Worm (Caenorhabditis elegans) whole organism, L1 larva: ENCODE data around the gene C33B4.4.
A peak's percentile ranks its signal among the peaks of the same experiment; 100 is the strongest.

Source experiments
- C16A3.4 ChIP-seq: fragments of 150-350 bp; optimal IDR thresholded peaks from 2 replicates; lab custom pipeline; 2014; ENCODE audit warnings: missing biosample characterization, missing genetic modification characterization
- C34B4.2 ChIP-seq: sonication (generic microtip); optimal IDR thresholded peaks from 2 replicates; lab custom pipeline; 2017; ENCODE audit warnings: mild to moderate bottlenecking, missing genetic modification characterization, missing compliant biosample characterization
- Y116A8C.19 ChIP-seq: sonication (generic microtip); optimal IDR thresholded peaks from 2 replicates; lab custom pipeline; 2016; ENCODE audit warnings: missing compliant biosample characterization, missing genetic modification characterization, borderline replicate concordance
- ama-1 ChIP-seq: fragments of 150-350 bp; optimal IDR thresholded peaks from 2 replicates; lab custom pipeline; 2014
- blmp-1 ChIP-seq: fragments of 150-350 bp; optimal IDR thresholded peaks from 2 replicates; lab custom pipeline; 2014; ENCODE audit warnings: missing biosample characterization, missing genetic modification characterization
- ceh-82 ChIP-seq, 3 experiments: fragments of 150-350 bp in 1 of 3; sonication (generic microtip) in 2 of 3; optimal IDR thresholded peaks; 2 replicates each; lab custom pipeline; 2014 to 2017; ENCODE audit warnings: missing biosample characterization in 3 of 3, missing genetic modification characterization in 3 of 3
- dsc-1 ChIP-seq: sonication (generic microtip); optimal IDR thresholded peaks from 2 replicates; lab custom pipeline; 2016; ENCODE audit warnings: mild to moderate bottlenecking, missing genetic modification characterization, missing compliant biosample characterization
- efl-1 ChIP-seq, 4 experiments: fragments of 150-350 bp; optimal IDR thresholded peaks in 3 of 4; peaks in 1 of 4; 1 replicate in 1 of 4; 2 replicates in 3 of 4; lab custom pipeline; 2014; ENCODE audit warnings: missing biosample characterization in 2 of 4, missing genetic modification characterization in 2 of 4, missing genetic modification reagents in 2 of 4
- elt-2 ChIP-seq: sonication (generic microtip); optimal IDR thresholded peaks from 2 replicates; lab custom pipeline; 2016; ENCODE audit warnings: missing genetic modification characterization, mild to moderate bottlenecking, inconsistent platforms, missing compliant biosample characterization, missing genetic modification reagents
- elt-3 ChIP-seq, 6 experiments: fragments of 150-350 bp in 1 of 6; sonication (generic microtip); optimal IDR thresholded peaks; 2 replicates each; lab custom pipeline; 2017 to 2018; ENCODE audit warnings: missing biosample characterization in 6 of 6, missing genetic modification characterization in 6 of 6, inconsistent platforms in 1 of 6
- ets-5 ChIP-seq: fragments of 200-800 bp; sonication (Bioruptor generic); IDR thresholded peaks from 2 replicates; pipeline ENCODE4 v1.3.6; 2022; ENCODE audit warnings: missing genetic modification characterization, missing compliant biosample characterization
- fkh-10 ChIP-seq: sonication (generic microtip); optimal IDR thresholded peaks from 2 replicates; lab custom pipeline; 2017; ENCODE audit warnings: missing biosample characterization, missing genetic modification reagents, missing genetic modification characterization
- fkh-4 ChIP-seq: sonication (generic microtip); optimal IDR thresholded peaks from 2 replicates; lab custom pipeline; 2016; ENCODE audit warnings: missing compliant biosample characterization, missing genetic modification characterization, borderline replicate concordance
- fkh-8 ChIP-seq: sonication (generic microtip); optimal IDR thresholded peaks from 2 replicates; lab custom pipeline; 2016; ENCODE audit warnings: mild to moderate bottlenecking, missing genetic modification characterization, missing compliant biosample characterization
- fos-1 ChIP-seq: fragments of 150-350 bp; optimal IDR thresholded peaks from 2 replicates; lab custom pipeline; 2014; ENCODE audit warnings: missing biosample characterization, missing genetic modification characterization
- irx-1 ChIP-seq: sonication (generic microtip); optimal IDR thresholded peaks from 2 replicates; lab custom pipeline; 2016; ENCODE audit warnings: missing genetic modification characterization, missing compliant biosample characterization
- isw-1 ChIP-seq: fragments of 200-800 bp; sonication (Bioruptor generic); IDR thresholded peaks from 2 replicates; pipeline ENCODE4 v1.3.6; 2022; ENCODE audit warnings: missing genetic modification characterization, missing compliant biosample characterization
- lin-13 ChIP-seq: fragments of 150-350 bp; optimal IDR thresholded peaks from 2 replicates; lab custom pipeline; 2014; ENCODE audit warnings: missing biosample characterization, missing genetic modification reagents, missing genetic modification characterization
- lin-14 ChIP-seq: fragments of 200-800 bp; sonication (Bioruptor generic); optimal IDR thresholded peaks from 2 replicates; lab custom pipeline; 2018; ENCODE audit warnings: mild to moderate bottlenecking, missing genetic modification characterization, moderate library complexity, missing compliant biosample characterization
- lin-15B ChIP-seq: fragments of 150-350 bp; sonication (generic microtip); optimal IDR thresholded peaks from 3 replicates; lab custom pipeline; 2014; ENCODE audit warnings: missing biosample characterization, missing genetic modification characterization
- lin-39 ChIP-seq: fragments of 150-350 bp; optimal IDR thresholded peaks from 2 replicates; lab custom pipeline; 2014; ENCODE audit warnings: missing biosample characterization, missing genetic modification reagents, missing genetic modification characterization
- mdl-1 ChIP-seq, 2 experiments: fragments of 150-350 bp; optimal IDR thresholded peaks; 2 replicates each; lab custom pipeline; 2014 to 2017; ENCODE audit warnings: missing biosample characterization in 2 of 2, missing genetic modification characterization in 2 of 2, inconsistent platforms in 1 of 2
- mep-1 ChIP-seq: fragments of 150-350 bp; optimal IDR thresholded peaks from 2 replicates; lab custom pipeline; 2014; ENCODE audit warnings: missing biosample characterization, missing genetic modification characterization
- nhr-19 ChIP-seq: fragments of 200-800 bp; sonication (Bioruptor generic); conservative IDR thresholded peaks from 2 replicates; pipeline ENCODE4 v1.3.6; 2022; ENCODE audit warnings: missing genetic modification characterization, missing compliant biosample characterization
- nhr-237 ChIP-seq: fragments of 150-350 bp; optimal IDR thresholded peaks from 2 replicates; lab custom pipeline; 2014; ENCODE audit warnings: missing biosample characterization, missing genetic modification characterization
- nhr-28 ChIP-seq: fragments of 150-350 bp; optimal IDR thresholded peaks from 2 replicates; lab custom pipeline; 2014; ENCODE audit warnings: missing biosample characterization, missing genetic modification characterization
- pax-3 ChIP-seq: fragments of 200-800 bp; sonication (Bioruptor generic); optimal IDR thresholded peaks from 2 replicates; lab custom pipeline; 2018; ENCODE audit warnings: mild to moderate bottlenecking, missing genetic modification characterization, moderate library complexity, missing compliant biosample characterization
- pqm-1 ChIP-seq: sonication (generic microtip); optimal IDR thresholded peaks from 3 replicates; lab custom pipeline; 2017; ENCODE audit warnings: missing biosample characterization, missing genetic modification characterization
- snu-23 ChIP-seq: sonication (generic microtip); optimal IDR thresholded peaks from 2 replicates; lab custom pipeline; 2016; ENCODE audit warnings: missing genetic modification characterization, missing compliant biosample characterization
- sptf-1 ChIP-seq: fragments of 150-350 bp; optimal IDR thresholded peaks from 2 replicates; lab custom pipeline; 2014; ENCODE audit warnings: missing biosample characterization, missing genetic modification characterization
- tbx-2 ChIP-seq: sonication (generic microtip); optimal IDR thresholded peaks from 2 replicates; lab custom pipeline; 2016; ENCODE audit warnings: missing genetic modification characterization, missing compliant biosample characterization
- tlp-1 ChIP-seq: fragments of 150-350 bp; optimal IDR thresholded peaks from 2 replicates; lab custom pipeline; 2014; ENCODE audit warnings: missing biosample characterization, missing genetic modification characterization
- unc-130 ChIP-seq: fragments of 150-350 bp; optimal IDR thresholded peaks from 2 replicates; lab custom pipeline; 2017; ENCODE audit warnings: missing biosample characterization, missing genetic modification characterization, inconsistent platforms
- unc-86 ChIP-seq: sonication (generic microtip); optimal IDR thresholded peaks from 2 replicates; lab custom pipeline; 2016; ENCODE audit warnings: missing genetic modification characterization, missing compliant biosample characterization
- vab-15 ChIP-seq: sonication (generic microtip); optimal IDR thresholded peaks from 2 replicates; lab custom pipeline; 2017; ENCODE audit warnings: missing genotype, mild to moderate bottlenecking, missing genetic modification characterization, missing compliant biosample characterization
- ztf-4 ChIP-seq: fragments of 150-350 bp; optimal IDR thresholded peaks from 2 replicates; lab custom pipeline; 2014; ENCODE audit warnings: missing biosample characterization, missing genetic modification characterization

The C33B4.4 gene

DNA sequence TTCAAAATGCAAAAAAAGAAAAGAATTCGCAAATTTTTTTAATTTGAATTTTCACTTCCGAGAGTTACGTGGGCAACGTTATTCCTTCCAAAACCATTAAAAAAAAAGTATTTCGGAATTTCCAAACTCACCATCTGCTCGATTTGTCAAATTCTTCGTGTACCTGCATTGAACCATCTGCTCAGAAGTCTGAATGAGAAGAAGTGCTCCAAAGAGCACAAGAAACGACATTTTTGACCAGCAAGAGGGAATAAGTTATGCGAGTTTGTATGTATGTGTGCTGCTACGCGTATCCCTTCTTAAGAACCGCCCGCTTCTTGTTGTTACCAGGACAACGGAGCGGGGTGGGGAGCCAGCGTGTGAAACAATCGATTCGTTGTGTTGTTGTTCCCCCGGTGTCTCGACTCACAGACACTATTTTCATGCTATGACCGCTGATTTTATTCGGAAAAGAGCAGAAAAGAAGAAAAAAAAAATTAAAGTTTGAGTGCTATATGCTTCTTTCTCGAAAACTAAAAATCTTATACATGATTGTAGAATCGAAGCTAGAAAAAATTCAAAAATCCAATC is 39.9 kb downstream of the C33B4.4 start, which contains the start of gene lgc-20:
Gene lgc-20, minus strand, starts transcription at position 311 of the 570 bp plus-strand sequence.
- TF ChIP-seq ztf-4 (tag; lab: Kevin White, UChicago) (no peak), nhr-28 (tag; lab: Kevin White, UChicago) (no peak), lin-14 (no peak), fkh-8 (tag; lab: Kevin White, UChicago) (peak; percentile 28), vab-15 (tag; lab: Kevin White, UChicago) (no peak), efl-1 (optimal IDR thresholded peaks at IDR 0.05; lab: Kevin White, UChicago) (no peak), efl-1 (GFP tag; optimal IDR thresholded peaks at IDR 0.05 in 1 of 2; lab: Kevin White, UChicago) (peak in 1 of 2 experiments; percentile 78), C16A3.4 (no peak)

DNA sequence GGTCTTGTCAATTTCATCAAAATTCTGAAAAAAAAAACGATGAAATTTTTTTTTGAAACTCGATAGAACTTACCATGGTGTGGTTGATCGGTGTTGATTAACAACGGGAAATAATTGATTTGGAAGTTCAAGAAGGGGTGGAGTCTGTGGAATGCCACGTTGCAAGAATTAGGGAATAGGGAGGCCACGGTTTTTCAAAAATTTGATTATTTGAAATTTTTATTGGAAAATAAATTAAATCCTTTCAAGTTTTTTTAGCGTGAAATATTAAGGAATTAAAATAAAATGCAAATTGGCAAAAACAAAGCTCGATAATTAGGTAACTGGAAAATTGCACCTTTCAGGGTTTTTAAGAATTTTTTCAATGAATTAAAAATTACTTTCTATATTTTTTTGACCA is 43.7 kb downstream of the C33B4.4 start, which contains the start of gene rmd-3:
Gene rmd-3, minus strand, starts transcription at position 101 of the 400 bp plus-strand sequence.
- TF ChIP-seq mdl-1 (tag; optimal IDR thresholded peaks at IDR 0.05; lab: Kevin White, UChicago) (no peak), tbx-2 (tag; lab: Kevin White, UChicago) (no peak), fos-1 (tag; lab: Kevin White, UChicago) (no peak), snu-23 (GFP tag; lab: Kevin White, UChicago) (no peak), pax-3 (tag; lab: Kevin White, UChicago) (no peak), elt-2 (tag; lab: Kevin White, UChicago) (no peak), vab-15 (tag; lab: Kevin White, UChicago) (no peak), fkh-10 (no peak), nhr-19 (GFP tag; lab: Robert Waterston, UW) (no peak), ama-1 (no peak), ets-5 (GFP tag; lab: Robert Waterston, UW) (no peak), tlp-1 (tag; lab: Kevin White, UChicago) (no peak), unc-86 (tag; lab: Kevin White, UChicago) (no peak), nhr-237 (tag; lab: Kevin White, UChicago) (no peak), fkh-4 (tag; lab: Kevin White, UChicago) (no peak), lin-13 (GFP tag; lab: Kevin White, UChicago) (no peak)

- no peak for TF ChIP-seq lin-39
- peak; percentile 48 for TF ChIP-seq blmp-1 (tag; lab: Kevin White, UChicago)
- TF ChIP-seq dsc-1: no peak
- no peak for TF ChIP-seq vab-15 (tag; lab: Kevin White, UChicago)
These were observed 45.7 kb downstream of the C33B4.4 start, which contains the start of gene sqt-1 for ce11 chrII:11337497-11338040. Gene sqt-1, minus strand, starts transcription at chrII:11337837.

DNA sequence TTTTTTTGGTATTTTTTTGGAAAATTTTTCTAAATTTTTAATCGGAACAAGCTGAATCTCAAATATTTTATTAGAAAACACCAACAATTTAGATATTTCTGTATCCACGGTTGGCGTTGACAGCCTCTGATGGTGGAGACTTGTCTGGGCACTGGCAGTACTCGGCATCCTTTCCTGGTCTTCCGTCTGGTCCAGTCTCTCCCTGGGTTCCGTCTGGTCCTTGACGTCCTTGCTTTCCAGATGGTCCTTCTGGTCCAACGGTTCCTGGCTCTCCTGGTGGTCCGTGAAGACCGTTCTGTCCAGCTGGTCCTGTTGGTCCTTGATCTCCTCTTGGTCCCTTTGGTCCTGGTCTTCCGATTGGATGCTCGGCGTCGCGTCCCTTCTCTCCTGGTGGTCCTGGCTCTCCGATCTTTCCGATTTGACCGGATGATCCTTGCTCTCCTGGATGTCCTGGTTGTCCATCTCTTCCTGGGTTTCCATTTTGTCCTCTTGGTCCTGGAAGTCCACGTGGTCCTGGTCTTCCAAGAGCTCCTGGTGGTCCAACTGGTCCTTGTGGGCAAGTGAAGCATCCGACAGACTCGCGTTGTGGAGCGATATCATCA is 46.5 kb downstream of the C33B4.4 start:
- TF ChIP-seq C34B4.2 (tag; lab: Kevin White, UChicago) (no peak), elt-3 (tag; optimal IDR thresholded peaks at IDR 0.05; lab: Kevin White, UChicago) (no peak), irx-1 (tag; lab: Kevin White, UChicago) (no peak), Y116A8C.19 (no peak), sptf-1 (tag; lab: Kevin White, UChicago) (no peak), pqm-1 (no peak), elt-2 (tag; lab: Kevin White, UChicago) (no peak), isw-1 (no peak), lin-15B (tag; lab: Kevin White, UChicago) (no peak), nhr-19 (GFP tag; lab: Robert Waterston, UW) (no peak), ceh-82 (tag; optimal IDR thresholded peaks at IDR 0.05; lab: Kevin White, UChicago) (no peak), lin-13 (GFP tag; lab: Kevin White, UChicago) (no peak), tlp-1 (tag; lab: Kevin White, UChicago) (no peak), unc-130 (tag; lab: Kevin White, UChicago) (no peak), mep-1 (tag; lab: Kevin White, UChicago) (no peak)
